Worm (Caenorhabditis elegans) whole organism, L3 larva: Measurements from ENCODE around the gene F23D12.7.

Source experiments
- R02D3.7 ChIP-seq: fragments of 150-350 bp; optimal IDR thresholded peaks from 2 replicates; lab custom pipeline; 2014; ENCODE audit warnings: missing biosample characterization, missing genetic modification characterization
- aly-2 ChIP-seq: fragments of 150-350 bp; optimal IDR thresholded peaks from 2 replicates; lab custom pipeline; 2014; ENCODE audit warnings: missing biosample characterization, missing genetic modification characterization
- ceh-16 ChIP-seq: sonication (generic microtip); optimal IDR thresholded peaks from 2 replicates; lab custom pipeline; 2017; ENCODE audit warnings: missing biosample characterization, missing genetic modification characterization
- ceh-28 ChIP-seq: fragments of 150-350 bp; optimal IDR thresholded peaks from 2 replicates; lab custom pipeline; 2014; ENCODE audit warnings: missing biosample characterization, missing genetic modification reagents, missing genetic modification characterization
- ceh-82 ChIP-seq: fragments of 150-350 bp; optimal IDR thresholded peaks from 2 replicates; lab custom pipeline; 2014; ENCODE audit warnings: missing biosample characterization, missing genetic modification characterization
- ceh-9 ChIP-seq: sonication (generic microtip); optimal IDR thresholded peaks from 2 replicates; lab custom pipeline; 2018; ENCODE audit warnings: missing biosample characterization, missing genetic modification characterization
- daf-12 ChIP-seq: fragments of 150-350 bp; optimal IDR thresholded peaks from 2 replicates; lab custom pipeline; 2014; ENCODE audit warnings: missing biosample characterization, missing genetic modification reagents, missing genetic modification characterization
- egl-27 ChIP-seq: sonication (generic microtip); optimal IDR thresholded peaks from 4 replicates; lab custom pipeline; 2017; ENCODE audit warnings: missing biosample characterization, missing genetic modification reagents, missing genetic modification characterization
- egl-5 ChIP-seq: fragments of 150-350 bp; optimal IDR thresholded peaks from 2 replicates; lab custom pipeline; 2017; ENCODE audit warnings: missing biosample characterization, missing genetic modification reagents, missing genetic modification characterization, inconsistent platforms
- elt-1 ChIP-seq: fragments of 150-350 bp; optimal IDR thresholded peaks from 2 replicates; lab custom pipeline; 2014; ENCODE audit warnings: missing biosample characterization, missing genetic modification characterization
- elt-3 ChIP-seq, 3 experiments: fragments of 150-350 bp in 1 of 3; sonication (generic microtip) in 2 of 3; optimal IDR thresholded peaks; 2 replicates in 2 of 3; 4 replicates in 1 of 3; lab custom pipeline; 2014 to 2017; ENCODE audit warnings: missing biosample characterization in 3 of 3, missing genetic modification characterization in 3 of 3
- eor-1 ChIP-seq, 2 experiments: fragments of 150-350 bp; optimal IDR thresholded peaks; 2 replicates each; lab custom pipeline; 2014 to 2018; ENCODE audit warnings: missing biosample characterization in 2 of 2, missing genetic modification characterization in 2 of 2
- fkh-2 ChIP-seq: fragments of 150-350 bp; optimal IDR thresholded peaks from 2 replicates; lab custom pipeline; 2014; ENCODE audit warnings: missing biosample characterization, missing genetic modification reagents, missing genetic modification characterization
- fos-1 ChIP-seq: fragments of 150-350 bp; optimal IDR thresholded peaks from 2 replicates; lab custom pipeline; 2014; ENCODE audit warnings: missing biosample characterization, missing genetic modification characterization
- hmg-11 ChIP-seq: sonication (generic microtip); optimal IDR thresholded peaks from 2 replicates; lab custom pipeline; 2016; ENCODE audit warnings: missing genetic modification characterization, missing compliant biosample characterization
- lin-15B ChIP-seq: fragments of 150-350 bp; optimal IDR thresholded peaks from 2 replicates; lab custom pipeline; 2014; ENCODE audit warnings: missing biosample characterization, missing genetic modification characterization
- lin-39 ChIP-seq: fragments of 150-350 bp; optimal IDR thresholded peaks from 2 replicates; lab custom pipeline; 2018; ENCODE audit warnings: missing biosample characterization, missing genetic modification reagents, missing genetic modification characterization
- mdl-1 ChIP-seq: fragments of 150-350 bp; optimal IDR thresholded peaks from 2 replicates; lab custom pipeline; 2014; ENCODE audit warnings: missing biosample characterization, missing genetic modification characterization
- nfya-1 ChIP-seq: sonication (generic microtip); optimal IDR thresholded peaks from 2 replicates; lab custom pipeline; 2017; ENCODE audit warnings: missing genetic modification characterization, mild to moderate bottlenecking, missing compliant biosample characterization, antibody characterized with exemption, moderate library complexity; ENCODE audit not compliant: insufficient read depth
- nhr-11 ChIP-seq: fragments of 150-350 bp; optimal IDR thresholded peaks from 2 replicates; lab custom pipeline; 2014; ENCODE audit warnings: missing biosample characterization, missing genetic modification characterization
- nhr-12 ChIP-seq: fragments of 150-350 bp; optimal IDR thresholded peaks from 2 replicates; lab custom pipeline; 2014; ENCODE audit warnings: missing biosample characterization, missing genetic modification characterization
- nhr-237 ChIP-seq: fragments of 150-350 bp; optimal IDR thresholded peaks from 2 replicates; lab custom pipeline; 2014; ENCODE audit warnings: missing biosample characterization, missing genetic modification characterization
- nhr-25 ChIP-seq: sonication (generic microtip); optimal IDR thresholded peaks from 2 replicates; lab custom pipeline; 2017; ENCODE audit warnings: missing biosample characterization, missing genetic modification characterization
- nhr-28 ChIP-seq: fragments of 150-350 bp; optimal IDR thresholded peaks from 2 replicates; lab custom pipeline; 2014; ENCODE audit warnings: missing biosample characterization, missing genetic modification characterization
- nhr-43 ChIP-seq: sonication (generic microtip); optimal IDR thresholded peaks from 2 replicates; lab custom pipeline; 2016; ENCODE audit warnings: mild to moderate bottlenecking, missing genetic modification characterization, missing compliant biosample characterization; ENCODE audit not compliant: poor library complexity, severe bottlenecking
- nhr-67 ChIP-seq: fragments of 150-350 bp; optimal IDR thresholded peaks from 2 replicates; lab custom pipeline; 2014; ENCODE audit warnings: missing biosample characterization, missing genetic modification characterization
- nhr-77 ChIP-seq: fragments of 150-350 bp; optimal IDR thresholded peaks from 2 replicates; lab custom pipeline; 2014; ENCODE audit warnings: missing biosample characterization, missing genetic modification characterization
- pha-4 ChIP-seq: fragments of 150-350 bp; optimal IDR thresholded peaks from 2 replicates; lab custom pipeline; 2014; ENCODE audit warnings: missing biosample characterization, missing genetic modification reagents, missing genetic modification characterization
- pqm-1 ChIP-seq: fragments of 150-350 bp; optimal IDR thresholded peaks from 2 replicates; lab custom pipeline; 2017; ENCODE audit warnings: missing biosample characterization, missing genetic modification characterization, inconsistent platforms
- skn-1 ChIP-seq: fragments of 150-350 bp; optimal IDR thresholded peaks from 2 replicates; lab custom pipeline; 2014; ENCODE audit warnings: missing biosample characterization, missing genetic modification characterization
- snpc-4 ChIP-seq: fragments of 150-350 bp; optimal IDR thresholded peaks from 2 replicates; lab custom pipeline; 2014; ENCODE audit warnings: missing biosample characterization, missing genetic modification characterization
- tbx-2 ChIP-seq: sonication (generic microtip); optimal IDR thresholded peaks from 2 replicates; lab custom pipeline; 2016; ENCODE audit warnings: mild to moderate bottlenecking, missing genetic modification characterization, missing compliant biosample characterization
- unc-62 ChIP-seq: fragments of 150-350 bp; sonication (generic microtip); optimal IDR thresholded peaks from 4 replicates; lab custom pipeline; 2014; ENCODE audit warnings: missing biosample characterization, missing genetic modification reagents, missing genetic modification characterization
- zag-1 ChIP-seq: fragments of 150-350 bp; optimal IDR thresholded peaks from 2 replicates; lab custom pipeline; 2014; ENCODE audit warnings: missing biosample characterization, missing genetic modification characterization
- ztf-11 ChIP-seq: fragments of 150-350 bp; optimal IDR thresholded peaks from 2 replicates; lab custom pipeline; 2014; ENCODE audit warnings: missing biosample characterization, missing genetic modification characterization

The F23D12.7 gene

DNA sequence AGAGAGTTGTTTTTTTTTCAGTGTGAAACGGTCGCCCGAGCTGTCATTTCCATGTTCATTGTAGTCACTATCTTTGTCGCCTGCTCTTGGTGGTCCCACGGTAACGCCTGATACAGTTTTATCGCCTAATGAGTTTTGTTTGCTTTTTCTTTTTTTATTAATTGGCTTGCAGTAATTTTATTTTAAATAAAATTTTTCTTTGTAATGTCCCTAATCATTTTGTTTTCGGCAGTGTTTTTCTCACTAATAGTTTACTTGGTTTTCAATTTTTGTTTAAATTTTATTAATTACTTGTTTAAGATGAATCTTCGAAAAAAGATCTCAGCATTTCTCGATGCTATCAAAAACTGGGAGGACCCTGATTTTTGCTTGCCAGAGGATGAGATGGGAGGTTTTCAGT, 12.0 kb upstream of the F23D12.7 start, which contains the start of gene M163.22:
Gene M163.22 (plus strand): TSS at position 301 of the 400 bp plus-strand sequence.
- no peak for TF ChIP-seq snpc-4
- no peak for TF ChIP-seq tbx-2 (tag; lab: Kevin White, UChicago)
- no peak for TF ChIP-seq daf-12
- TF ChIP-seq fkh-2 (tag; lab: Kevin White, UChicago), result no peak
- no peak for TF ChIP-seq egl-5 (tag; lab: Kevin White, UChicago)
- TF ChIP-seq nfya-1, result no peak
- TF ChIP-seq ztf-11 (tag; lab: Kevin White, UChicago), result no peak
- no peak for TF ChIP-seq ceh-82 (tag; lab: Kevin White, UChicago)
- no peak for TF ChIP-seq nhr-11 (tag; lab: Kevin White, UChicago)
- TF ChIP-seq elt-1 (tag; lab: Kevin White, UChicago), result no peak
- TF ChIP-seq aly-2 (tag; lab: Kevin White, UChicago), result no peak
- no peak for TF ChIP-seq unc-62
- TF ChIP-seq lin-15B, result no peak
- no peak for TF ChIP-seq R02D3.7 (tag; lab: Kevin White, UChicago)
- TF ChIP-seq nhr-43 (tag; lab: Kevin White, UChicago), result no peak
- no peak for TF ChIP-seq zag-1 (tag; lab: Kevin White, UChicago)
- TF ChIP-seq nhr-237 (tag; lab: Kevin White, UChicago), result no peak
- no peak for TF ChIP-seq nhr-12
- TF ChIP-seq pqm-1 (tag; lab: Kevin White, UChicago), result no peak
- no peak for TF ChIP-seq eor-1 (tag; optimal IDR thresholded peaks at IDR 0.05; lab: Kevin White, UChicago)

- TF ChIP-seq elt-3 (tag; optimal IDR thresholded peaks at IDR 0.05; lab: Kevin White, UChicago) (no peak), mdl-1 (tag; lab: Kevin White, UChicago) (no peak), daf-12 (no peak), nhr-67 (tag; lab: Kevin White, UChicago) (no peak), nhr-25 (no peak), skn-1 (no peak), fos-1 (no peak), ceh-9 (tag; lab: Kevin White, UChicago) (no peak)
Observed at ce11 chrX:14464513-14464912, 10.9 kb upstream of the F23D12.7 start, which contains the start of gene M163.7. TSS of gene M163.7 (plus strand) at chrX:14464813.

DNA sequence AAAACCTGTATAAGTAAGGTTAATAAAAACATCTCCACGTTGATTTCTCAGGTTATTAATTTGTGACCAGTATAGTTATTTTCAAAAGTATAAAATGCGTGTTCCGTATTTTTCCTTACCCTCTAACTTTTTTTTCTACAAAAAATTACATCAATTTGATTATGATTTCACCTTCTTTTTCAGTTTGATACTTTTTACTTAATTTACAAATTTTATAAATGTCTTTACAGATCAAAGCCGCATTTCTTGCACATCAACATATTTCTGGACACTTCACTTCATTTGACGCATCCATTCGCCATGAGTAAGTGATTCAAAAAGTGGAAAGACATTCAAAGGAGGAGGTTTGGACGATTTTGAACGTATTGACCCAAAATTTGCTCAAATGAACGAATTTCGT, 6.8 kb upstream of the F23D12.7 start, which contains the start of gene Y66C5A.2:
Gene Y66C5A.2 (plus strand): TSS at position 301 of the 400 bp plus-strand sequence.
- TF ChIP-seq R02D3.7 (tag; lab: Kevin White, UChicago), result no peak
- TF ChIP-seq fos-1, result no peak
- TF ChIP-seq mdl-1 (tag; lab: Kevin White, UChicago), result no peak
- TF ChIP-seq egl-5 (tag; lab: Kevin White, UChicago), result no peak
- TF ChIP-seq pqm-1 (tag; lab: Kevin White, UChicago), result no peak
- TF ChIP-seq egl-27 (tag; lab: Kevin White, UChicago), result no peak
- TF ChIP-seq ztf-11 (tag; lab: Kevin White, UChicago), result no peak
- no peak for TF ChIP-seq ceh-82 (tag; lab: Kevin White, UChicago)

- TF ChIP-seq lin-39 (tag; lab: Kevin White, UChicago), result no peak
- TF ChIP-seq elt-3 (tag; optimal IDR thresholded peaks at IDR 0.05; lab: Kevin White, UChicago), result no peak
- no peak for TF ChIP-seq egl-27 (tag; lab: Kevin White, UChicago)
- TF ChIP-seq ceh-16 (tag; lab: Kevin White, UChicago), result no peak
- TF ChIP-seq hmg-11 (tag; lab: Kevin White, UChicago), result no peak
- TF ChIP-seq skn-1, result no peak
- no peak for TF ChIP-seq nhr-77 (tag; lab: Kevin White, UChicago)
- no peak for TF ChIP-seq nfya-1
- no peak for TF ChIP-seq ceh-28 (tag; lab: Kevin White, UChicago)
- no peak for TF ChIP-seq tbx-2 (tag; lab: Kevin White, UChicago)
- TF ChIP-seq pha-4 (tag; lab: Kevin White, UChicago), result no peak
- no peak for TF ChIP-seq zag-1 (tag; lab: Kevin White, UChicago)
- TF ChIP-seq ceh-82 (tag; lab: Kevin White, UChicago), result no peak
- no peak for TF ChIP-seq fos-1
- no peak for TF ChIP-seq pqm-1 (tag; lab: Kevin White, UChicago)
- no peak for TF ChIP-seq eor-1 (tag; optimal IDR thresholded peaks at IDR 0.05; lab: Kevin White, UChicago)
- TF ChIP-seq nhr-28, result no peak
- TF ChIP-seq ztf-11 (tag; lab: Kevin White, UChicago), result no peak
- no peak for TF ChIP-seq nhr-43 (tag; lab: Kevin White, UChicago)
Observed at ce11 chrX:14455419-14455818, 1.8 kb upstream of the F23D12.7 start, which contains the start of gene Y66C5A.1. TSS of gene Y66C5A.1 (minus strand) at chrX:14455519.
